Worm (Caenorhabditis elegans): Measurements from ENCODE around the gene lgc-54.
A peak's percentile ranks its signal among the peaks of the same experiment; 100 is the strongest.

The lgc-54 gene

ce11 chrV:6829404-6829803 lies 17.0 kb downstream of the lgc-54 start, which contains the start of gene col-141:
Gene col-141 (plus strand): TSS chrV:6829704.
- TF ChIP-seq dve-1 (tag; optimal IDR thresholded peaks at IDR 0.05): no peak

DNA sequence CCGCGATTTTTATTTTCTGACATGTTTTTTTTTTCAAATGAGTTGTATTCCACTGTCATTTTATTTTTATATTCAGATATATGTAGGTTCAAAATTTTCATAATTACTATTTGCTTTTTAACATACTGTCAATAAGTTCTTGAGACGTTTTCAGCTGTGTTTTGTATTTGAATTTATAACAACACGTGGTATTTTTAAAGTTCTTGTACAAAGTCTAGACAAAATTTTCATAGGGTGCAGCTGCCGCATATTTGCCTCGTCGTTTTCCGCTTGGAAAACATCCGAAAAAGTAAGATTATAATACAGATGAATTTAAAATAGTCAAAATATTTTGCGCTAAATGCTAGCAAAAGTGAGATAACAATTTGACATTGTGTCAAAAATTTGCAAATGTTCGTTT lies 17.6 kb downstream of the lgc-54 start, which contains the start of gene dmsr-15:
dmsr-15 (minus strand) TSS at position 101 of the 400 bp plus-strand sequence.
- TF ChIP-seq C38D4.7 (GFP tag; optimal IDR thresholded peaks at IDR 0.05) (no peak), pag-3 (tag; optimal IDR thresholded peaks at IDR 0.05; ENCODE audit: borderline replicate concordance) (no peak), ttx-3 (tag; optimal IDR thresholded peaks at IDR 0.05) (no peak), ceh-24 (tag; optimal IDR thresholded peaks at IDR 0.05) (no peak), nhr-11 (tag; optimal IDR thresholded peaks at IDR 0.05) (no peak), unc-3 (GFP tag; conservative IDR thresholded peaks at IDR 0.05) (no peak), unc-3 (tag; optimal IDR thresholded peaks at IDR 0.05) (no peak)

DNA sequence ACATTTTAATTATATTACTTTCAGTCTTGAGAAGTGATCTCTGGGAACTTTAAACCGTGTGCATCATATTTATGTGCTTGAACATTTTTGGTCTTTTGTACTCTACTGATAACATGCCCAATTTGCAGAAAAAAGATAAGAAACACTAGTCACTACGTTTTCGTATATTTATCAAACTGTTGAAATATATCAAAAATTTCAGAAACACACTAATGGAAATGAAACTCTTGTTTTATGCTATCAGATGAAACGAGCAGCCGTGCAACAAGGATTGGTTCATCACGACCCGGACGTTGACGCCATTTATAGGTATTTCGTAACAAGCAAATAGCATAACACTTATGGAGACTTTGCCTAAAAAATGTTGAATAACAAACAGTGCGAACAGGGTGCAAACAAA lies 23.0 kb downstream of the lgc-54 start:
- TF ChIP-seq elt-2 (tag; optimal IDR thresholded peaks at IDR 0.05): peak; percentile 85
- no peak for TF ChIP-seq odd-2 (tag; optimal IDR thresholded peaks at IDR 0.05)

DNA sequence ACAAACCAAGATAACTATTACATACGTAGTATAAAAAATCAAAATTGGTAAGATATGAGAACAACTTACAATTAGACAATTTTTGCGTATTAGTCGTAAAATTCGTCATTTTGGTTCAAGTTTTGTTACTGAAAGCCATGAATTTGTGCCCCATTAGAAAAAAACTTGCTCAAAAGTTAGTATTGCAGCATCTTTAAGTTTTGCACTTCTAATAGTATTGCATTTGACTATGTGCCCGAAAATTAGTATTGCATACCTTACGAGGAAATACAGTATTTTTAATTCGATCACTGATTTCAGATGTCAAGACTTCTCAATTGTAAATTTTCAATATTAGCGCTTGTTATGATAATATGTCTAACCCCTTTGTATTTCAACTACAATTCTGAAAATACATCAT lies 24.9 kb downstream of the lgc-54 start, which contains the start of gene T15B7.8:
T15B7.8 (plus strand) TSS at position 301 of the 400 bp plus-strand sequence.
- TF ChIP-seq che-1 (tag; optimal IDR thresholded peaks at IDR 0.05) (no peak), ama-1 (optimal IDR thresholded peaks at IDR 0.05) (no peak), lin-11 (tag; optimal IDR thresholded peaks at IDR 0.05) (no peak), hlh-8 (tag; optimal IDR thresholded peaks at IDR 0.05) (no peak)

- TF ChIP-seq dve-1 (tag; optimal IDR thresholded peaks at IDR 0.05): no peak
- no peak for TF ChIP-seq eyg-1 (tag; optimal IDR thresholded peaks at IDR 0.05)
- no peak for TF ChIP-seq tbx-2 (tag; optimal IDR thresholded peaks at IDR 0.05)
- no peak for TF ChIP-seq ceh-6 (GFP tag; optimal IDR thresholded peaks at IDR 0.05)
- no peak for TF ChIP-seq ref-2 (tag; optimal IDR thresholded peaks at IDR 0.05)
- TF ChIP-seq pha-2 (tag; optimal IDR thresholded peaks at IDR 0.05): no peak
- no peak for TF ChIP-seq T23F11.4 (GFP tag; optimal IDR thresholded peaks at IDR 0.05)
- no peak for TF ChIP-seq hlh-13 (GFP tag; optimal IDR thresholded peaks at IDR 0.05)
- TF ChIP-seq sdc-2 (tag; optimal IDR thresholded peaks at IDR 0.05): no peak
- TF ChIP-seq unc-42 (tag; optimal IDR thresholded peaks at IDR 0.05): no peak
These were observed 26.6 kb downstream of the lgc-54 start, which contains the start of gene dmsr-13 for ce11 chrV:6819812-6820211. Gene dmsr-13 (minus strand): TSS chrV:6819912.

ce11 chrV:6817184-6817583 lies 29.2 kb downstream of the lgc-54 start, which contains the start of gene dmsr-14:
Gene dmsr-14 (minus strand): TSS chrV:6817284.
- TF ChIP-seq sdc-2 (tag; optimal IDR thresholded peaks at IDR 0.05) (no peak), elt-2 (tag; optimal IDR thresholded peaks at IDR 0.05) (no peak), hlh-30 (tag; optimal IDR thresholded peaks at IDR 0.05; ENCODE audit: insufficient read depth) (no peak)

ce11 chrV:6813862-6814261 lies 32.5 kb downstream of the lgc-54 start:
- TF ChIP-seq tbx-2 (tag; optimal IDR thresholded peaks at IDR 0.05): no peak
- no peak for TF ChIP-seq hlh-8 (tag; optimal IDR thresholded peaks at IDR 0.05)
- no peak for TF ChIP-seq ceh-22 (tag; optimal IDR thresholded peaks at IDR 0.05)
- no peak for TF ChIP-seq ceh-31 (tag; optimal IDR thresholded peaks at IDR 0.05)
- no peak for TF ChIP-seq C38D4.7 (GFP tag; optimal IDR thresholded peaks at IDR 0.05)
- no peak for TF ChIP-seq elt-2 (tag; optimal IDR thresholded peaks at IDR 0.05)
- no peak for TF ChIP-seq hlh-30 (tag; optimal IDR thresholded peaks at IDR 0.05; ENCODE audit: insufficient read depth)
- TF ChIP-seq ttx-3 (tag; optimal IDR thresholded peaks at IDR 0.05): no peak
- no peak for TF ChIP-seq unc-42 (tag; optimal IDR thresholded peaks at IDR 0.05)
- TF ChIP-seq ceh-30 (tag; optimal IDR thresholded peaks at IDR 0.05): no peak
- no peak for TF ChIP-seq syd-9 (tag; optimal IDR thresholded peaks at IDR 0.05)
- no peak for TF ChIP-seq ets-4 (tag; optimal IDR thresholded peaks at IDR 0.05)

Data from whole organism, late embryonic.